Fruit fly (Drosophila melanogaster) whole organism, embryonic: ENCODE results near the gene cue.

Experiments
- ATbp ChIP-seq: fragments of 200-800 bp; sonication (Bioruptor generic); optimal IDR thresholded peaks from 2 replicates; lab custom pipeline; 2017; ENCODE audit warnings: missing biosample characterization, mild to moderate bottlenecking, missing genetic modification characterization, missing genetic modification reagents
- Antp ChIP-seq: fragments of 200-800 bp; sonication (Bioruptor generic); optimal IDR thresholded peaks from 3 replicates; lab custom pipeline; 2016; ENCODE audit warnings: missing biosample characterization, missing genetic modification characterization
- CG10959 ChIP-seq: fragments of 200-800 bp; sonication (Bioruptor generic); IDR thresholded peaks from 2 replicates; pipeline ENCODE4 v1.3.6; 2022; ENCODE audit warnings: missing biosample characterization, missing genetic modification characterization
- CG11247 ChIP-seq: fragments of 200-800 bp; sonication (Bioruptor generic); IDR thresholded peaks from 2 replicates; pipeline ENCODE4 v1.3.6; 2022; ENCODE audit warnings: missing biosample characterization, missing genetic modification characterization
- CG11504 ChIP-seq: fragments of 200-800 bp; sonication (Bioruptor generic); optimal IDR thresholded peaks from 3 replicates; lab custom pipeline; 2019; ENCODE audit warnings: missing biosample characterization, mild to moderate bottlenecking, missing genetic modification characterization, moderate library complexity
- CG13287 ChIP-seq: fragments of 200-800 bp; sonication (Bioruptor generic); IDR thresholded peaks from 2 replicates; pipeline ENCODE4 v1.3.6; 2022; ENCODE audit warnings: missing biosample characterization, missing genetic modification characterization; ENCODE audit not compliant: partially characterized antibody
- CG1529 ChIP-seq: fragments of 200-800 bp; sonication (Bioruptor generic); optimal IDR thresholded peaks from 3 replicates; lab custom pipeline; 2018; ENCODE audit warnings: missing biosample characterization, missing genetic modification characterization
- CG16815 ChIP-seq: fragments of 200-800 bp; sonication (Bioruptor generic); optimal IDR thresholded peaks from 3 replicates; lab custom pipeline; 2017; ENCODE audit warnings: missing biosample characterization, mild to moderate bottlenecking, missing genetic modification characterization
- CG1792 ChIP-seq: fragments of 200-800 bp; sonication (Bioruptor generic); optimal IDR thresholded peaks from 2 replicates; lab custom pipeline; 2016; ENCODE audit warnings: missing biosample characterization, missing genetic modification characterization
- CG2120 ChIP-seq: fragments of 200-800 bp; sonication (Bioruptor generic); optimal IDR thresholded peaks from 3 replicates; lab custom pipeline; 2016; ENCODE audit warnings: missing biosample characterization, missing genetic modification characterization
- CG30431 ChIP-seq: fragments of 200-800 bp; sonication (Bioruptor generic); optimal IDR thresholded peaks from 2 replicates; lab custom pipeline; 2017; ENCODE audit warnings: missing biosample characterization, missing genetic modification characterization
- CG31441 ChIP-seq: fragments of 200-800 bp; sonication (Bioruptor generic); IDR thresholded peaks from 2 replicates; pipeline ENCODE4 v1.3.6; 2022; ENCODE audit warnings: missing biosample characterization, missing genetic modification characterization
- CG34376 ChIP-seq: fragments of 200-800 bp; sonication (Bioruptor generic); optimal IDR thresholded peaks from 2 replicates; lab custom pipeline; 2018; ENCODE audit warnings: missing biosample characterization, mild to moderate bottlenecking, missing genetic modification characterization
- CG6765 ChIP-seq: fragments of 200-800 bp; sonication (Bioruptor generic); optimal IDR thresholded peaks from 3 replicates; lab custom pipeline; 2017; ENCODE audit warnings: missing biosample characterization, mild to moderate bottlenecking, missing genetic modification characterization
- CG6791 ChIP-seq: fragments of 200-800 bp; sonication (Bioruptor generic); IDR thresholded peaks from 3 replicates; pipeline ENCODE4 v1.3.6; 2022; ENCODE audit warnings: missing biosample characterization, missing genetic modification characterization; ENCODE audit not compliant: partially characterized antibody
- CG6813 ChIP-seq: fragments of 200-800 bp; sonication (Bioruptor generic); optimal IDR thresholded peaks from 2 replicates; lab custom pipeline; 2017; ENCODE audit warnings: missing biosample characterization, missing genetic modification characterization, mild to moderate bottlenecking, moderate library complexity, missing genetic modification reagents
- CG7372 ChIP-seq: fragments of 200-800 bp; sonication (Bioruptor generic); IDR thresholded peaks from 2 replicates; pipeline ENCODE4 v1.3.6; 2022; ENCODE audit warnings: missing biosample characterization, missing genetic modification characterization
- CG7745 ChIP-seq: fragments of 200-800 bp; sonication (Bioruptor generic); optimal IDR thresholded peaks from 2 replicates; lab custom pipeline; 2018; ENCODE audit warnings: missing biosample characterization, mild to moderate bottlenecking, missing genetic modification characterization, moderate library complexity
- CG8290 ChIP-seq, 3 experiments: fragments of 200-800 bp; sonication (Bioruptor generic); optimal IDR thresholded peaks; 2 replicates each; lab custom pipeline; 2016 to 2019; ENCODE audit warnings: missing biosample characterization in 3 of 3, missing genetic modification characterization in 3 of 3, mild to moderate bottlenecking in 2 of 3, moderate library complexity in 1 of 3
- CG8478 ChIP-seq: fragments of >200 bp; optimal IDR thresholded peaks from 2 replicates; lab custom pipeline; 2018
- CG8924 ChIP-seq: fragments of 200-800 bp; optimal IDR thresholded peaks from 3 replicates; lab custom pipeline; 2019; ENCODE audit warnings: missing biosample characterization, mild to moderate bottlenecking, missing genetic modification characterization, moderate library complexity
- CG9609 ChIP-seq: fragments of 200-800 bp; sonication (Bioruptor generic); optimal IDR thresholded peaks from 3 replicates; lab custom pipeline; 2016; ENCODE audit warnings: missing biosample characterization, missing genetic modification characterization
- CG9876 ChIP-seq: fragments of 200-800 bp; sonication (Bioruptor generic); optimal IDR thresholded peaks from 2 replicates; lab custom pipeline; 2016; ENCODE audit warnings: missing biosample characterization, missing genetic modification characterization
- Dek ChIP-seq: fragments of 200-800 bp; sonication (Bioruptor generic); optimal IDR thresholded peaks from 3 replicates; lab custom pipeline; 2019; ENCODE audit warnings: missing biosample characterization, mild to moderate bottlenecking, missing genetic modification characterization, moderate library complexity
- Dref ChIP-seq: fragments of 200-800 bp; sonication (Bioruptor generic); IDR thresholded peaks from 2 replicates; pipeline ENCODE4 v1.3.6; 2022; ENCODE audit warnings: missing biosample characterization, missing genetic modification characterization
- ERR ChIP-seq: fragments of 200-800 bp; sonication (Bioruptor generic); optimal IDR thresholded peaks from 2 replicates; lab custom pipeline; 2016; ENCODE audit warnings: missing biosample characterization, missing genetic modification characterization
- HmgZ ChIP-seq: fragments of 200-800 bp; sonication (Bioruptor generic); optimal IDR thresholded peaks from 2 replicates; lab custom pipeline; 2018; ENCODE audit warnings: missing biosample characterization, mild to moderate bottlenecking, missing genetic modification characterization
- Hr39 ChIP-seq: fragments of >200 bp; optimal IDR thresholded peaks from 2 replicates; lab custom pipeline; 2017
- Hr51 ChIP-seq, 2 experiments: fragments of 200-800 bp; sonication (Bioruptor generic); optimal IDR thresholded peaks; 2 replicates in 1 of 2; 3 replicates in 1 of 2; lab custom pipeline; 2016 to 2018; ENCODE audit warnings: missing biosample characterization in 2 of 2, missing genetic modification characterization in 2 of 2, mild to moderate bottlenecking in 1 of 2, moderate library complexity in 1 of 2
- Hsf ChIP-seq: fragments of 200-800 bp; sonication (Bioruptor generic); optimal IDR thresholded peaks from 3 replicates; lab custom pipeline; 2016; ENCODE audit warnings: missing biosample characterization, missing genetic modification characterization
- Jarid2 ChIP-seq: fragments of 200-800 bp; sonication (Bioruptor generic); optimal IDR thresholded peaks from 3 replicates; lab custom pipeline; 2017; ENCODE audit warnings: mild to moderate bottlenecking, missing biosample characterization, missing genetic modification reagents, missing genetic modification characterization
- Lhr ChIP-seq: fragments of 200-800 bp; sonication (Bioruptor generic); optimal IDR thresholded peaks from 3 replicates; lab custom pipeline; 2017; ENCODE audit warnings: mild to moderate bottlenecking, missing biosample characterization, missing genetic modification reagents, missing genetic modification characterization
- MESR4 ChIP-seq: fragments of 200-800 bp; sonication (Bioruptor generic); optimal IDR thresholded peaks from 2 replicates; lab custom pipeline; 2018; ENCODE audit warnings: missing biosample characterization, mild to moderate bottlenecking, missing genetic modification characterization, moderate library complexity
- NC2β ChIP-seq: fragments of 200-800 bp; sonication (Bioruptor generic); optimal IDR thresholded peaks from 2 replicates; lab custom pipeline; 2016; ENCODE audit warnings: missing biosample characterization, missing genetic modification characterization
- Sry-β ChIP-seq: fragments of 200-800 bp; sonication (Bioruptor generic); optimal IDR thresholded peaks from 2 replicates; lab custom pipeline; 2018; ENCODE audit warnings: missing biosample characterization, mild to moderate bottlenecking, missing genetic modification characterization, moderate library complexity
- TFAM ChIP-seq: fragments of 200-800 bp; sonication (Bioruptor generic); optimal IDR thresholded peaks from 2 replicates; lab custom pipeline; 2017; ENCODE audit warnings: missing biosample characterization, missing genetic modification characterization, inconsistent platforms
- Trl ChIP-seq, 3 experiments: fragments of >200 bp in 2 of 3; fragments of 200-800 bp in 1 of 3; sonication (Bioruptor generic) in 1 of 3; optimal IDR thresholded peaks; 2 replicates in 1 of 3; 3 replicates in 2 of 3; lab custom pipeline; 2016 to 2017; ENCODE audit warnings: missing biosample characterization in 1 of 3, missing genetic modification characterization in 1 of 3
- Xrp1 ChIP-seq: fragments of 200-800 bp; sonication (Bioruptor generic); IDR thresholded peaks from 2 replicates; pipeline ENCODE4 v1.3.6; 2022; ENCODE audit warnings: missing biosample characterization, missing genetic modification characterization
- ash1 ChIP-seq: fragments of 200-800 bp; sonication (Bioruptor generic); optimal IDR thresholded peaks from 2 replicates; lab custom pipeline; 2018; ENCODE audit warnings: missing biosample characterization, mild to moderate bottlenecking, missing genetic modification characterization
- bbx ChIP-seq: fragments of 200-800 bp; sonication (Bioruptor generic); IDR thresholded peaks from 2 replicates; pipeline ENCODE4 v1.3.6; 2022; ENCODE audit warnings: missing biosample characterization, missing genetic modification characterization; ENCODE audit not compliant: partially characterized antibody
- bsh ChIP-seq, 2 experiments: fragments of 200-800 bp; sonication (Bioruptor generic); optimal IDR thresholded peaks; 2 replicates each; lab custom pipeline; 2017 to 2018; ENCODE audit warnings: mild to moderate bottlenecking in 2 of 2, missing biosample characterization in 2 of 2, missing genetic modification characterization in 2 of 2, moderate library complexity in 1 of 2
- chn ChIP-seq: fragments of 200-800 bp; sonication (Bioruptor generic); optimal IDR thresholded peaks from 2 replicates; lab custom pipeline; 2016; ENCODE audit warnings: missing biosample characterization, missing genetic modification characterization
- croc ChIP-seq: fragments of 200-800 bp; sonication (Bioruptor generic); conservative IDR thresholded peaks from 3 replicates; pipeline ENCODE4 v1.3.6; 2022; ENCODE audit warnings: missing biosample characterization, missing genetic modification characterization
- psq ChIP-seq: fragments of 200-800 bp; sonication (Bioruptor generic); optimal IDR thresholded peaks from 2 replicates; lab custom pipeline; 2017; ENCODE audit warnings: missing biosample characterization, missing genetic modification characterization
- repo ChIP-seq: fragments of 200-800 bp; sonication (Bioruptor generic); optimal IDR thresholded peaks from 2 replicates; lab custom pipeline; 2016; ENCODE audit warnings: missing biosample characterization, missing genetic modification characterization
- scrt ChIP-seq: fragments of 200-800 bp; sonication (Bioruptor generic); optimal IDR thresholded peaks from 2 replicates; lab custom pipeline; 2018; ENCODE audit warnings: missing biosample characterization, mild to moderate bottlenecking, missing genetic modification characterization, moderate library complexity
- slou ChIP-seq: fragments of 200-800 bp; sonication (Bioruptor generic); optimal IDR thresholded peaks from 3 replicates; lab custom pipeline; 2016; ENCODE audit warnings: missing biosample characterization, missing genetic modification characterization
- so ChIP-seq: fragments of 200-800 bp; sonication (Bioruptor generic); IDR thresholded peaks from 3 replicates; pipeline ENCODE4 v1.3.6; 2022; ENCODE audit warnings: missing biosample characterization, missing genetic modification characterization
- tll ChIP-seq, 2 experiments: fragments of 200-800 bp in 1 of 2; fragments of >200 bp in 1 of 2; sonication (Bioruptor generic) in 1 of 2; optimal IDR thresholded peaks; 2 replicates each; lab custom pipeline; 2017 to 2019; ENCODE audit warnings: missing biosample characterization in 2 of 2, missing genetic modification characterization in 2 of 2, mild to moderate bottlenecking in 1 of 2, moderate library complexity in 1 of 2
- yki ChIP-seq: fragments of >200 bp; optimal IDR thresholded peaks from 3 replicates; lab custom pipeline; 2018
- zf30C ChIP-seq: fragments of 200-800 bp; sonication (Bioruptor generic); optimal IDR thresholded peaks from 3 replicates; lab custom pipeline; 2018; ENCODE audit warnings: missing biosample characterization, mild to moderate bottlenecking, missing genetic modification characterization

The cue gene

DNA sequence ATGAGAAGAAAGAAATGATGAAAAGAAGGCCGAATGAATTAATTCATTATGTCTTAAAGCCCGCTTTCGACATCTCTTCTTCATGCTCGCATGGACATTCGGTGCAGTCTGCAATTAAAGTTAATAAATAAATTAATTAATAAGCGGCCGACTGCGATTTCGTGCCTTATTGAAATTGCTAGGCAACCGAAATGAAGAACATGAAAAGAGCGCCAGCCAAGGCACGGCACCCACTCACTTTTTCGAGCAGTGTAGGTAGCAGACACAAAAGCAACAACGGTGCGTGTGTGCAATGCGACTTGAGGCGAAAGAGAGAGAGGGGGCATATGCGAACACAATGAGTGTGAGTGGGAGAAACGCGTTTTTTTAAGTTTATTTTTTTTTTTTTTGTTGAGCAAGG, 52.6 kb downstream of the cue start (continued):
- TF ChIP-seq CG11504 (tag; lab: Kevin White, UChicago) (peak; percentile 42), Lhr (no peak), CG30431 (GFP tag; lab: Kevin White, UChicago) (peak; percentile 37), CG7372 (GFP tag; lab: Robert Waterston, UW) (peak; percentile 32; the same call in 1 of the 2 replicates), psq (no peak), bsh (GFP tag; optimal IDR thresholded peaks at IDR 0.05; lab: Kevin White, UChicago) (peak in 1 of 2 experiments; percentile 50), Hr51 (GFP tag; optimal IDR thresholded peaks at IDR 0.05; lab: Kevin White, UChicago) (peak; percentile 6 to 51), NC2β (no peak), CG7745 (tag; lab: Kevin White, UChicago) (no peak), HmgZ (no peak), CG6813 (GFP tag; lab: Kevin White, UChicago) (no peak), ERR (GFP tag; lab: Kevin White, UChicago) (no peak), Xrp1 (GFP tag; lab: Robert Waterston, UW) (peak; percentile 50; the same call in 1 of the 2 replicates), CG8290 (GFP tag; optimal IDR thresholded peaks at IDR 0.05; lab: Kevin White, UChicago) (no peak), CG8290 (tag; optimal IDR thresholded peaks at IDR 0.05; lab: Kevin White, UChicago) (no peak), Trl (optimal IDR thresholded peaks at IDR 0.05; lab: Kevin White, UChicago) (no peak), Trl (GFP tag; optimal IDR thresholded peaks at IDR 0.05; lab: Kevin White, UChicago) (no peak), repo (no peak), CG6791 (GFP tag; lab: Robert Waterston, UW) (no peak), CG31441 (peak; percentile 57), slou (GFP tag; lab: Kevin White, UChicago) (no peak), CG10959 (GFP tag; lab: Robert Waterston, UW) (peak; percentile 39; the same call in 1 of the 2 replicates), ATbp (peak; percentile 43), CG11247 (no peak; the same call in 1 of the 2 replicates), CG9876 (GFP tag; lab: Kevin White, UChicago) (no peak), CG1529 (GFP tag; lab: Kevin White, UChicago) (peak; percentile 5), zf30C (peak; percentile 78), CG16815 (no peak), MESR4 (GFP tag; lab: Kevin White, UChicago) (no peak), chn (GFP tag; lab: Kevin White, UChicago) (peak; percentile 7), Dref (no peak), Hsf (GFP tag; lab: Kevin White, UChicago) (peak; percentile 25), CG13287 (no peak), Antp (GFP tag; lab: Kevin White, UChicago) (no peak), Sry-β (GFP tag; lab: Kevin White, UChicago) (no peak), CG1792 (no peak), CG8478 (lab: Kevin White, UChicago) (no peak), CG2120 (no peak), bbx (no peak), CG6765 (no peak), tll (GFP tag; optimal IDR thresholded peaks at IDR 0.05; lab: Kevin White, UChicago) (no peak), yki (lab: Kevin White, UChicago) (no peak), TFAM (GFP tag; lab: Kevin White, UChicago) (no peak), CG8924 (no peak), ash1 (no peak), croc (GFP tag; lab: Robert Waterston, UW) (no peak), Jarid2 (no peak), so (peak; percentile 30; the same call in 1 of the 3 replicates), scrt (GFP tag; lab: Kevin White, UChicago) (no peak), Dek (no peak), CG9609 (GFP tag; lab: Kevin White, UChicago) (no peak), Hr39 (lab: Kevin White, UChicago) (no peak), CG34376 (no peak)
